Worm (Caenorhabditis elegans) whole organism, midembryonic: ENCODE results near the gene str-79.

Experiments used
- T22C8.4 ChIP-seq: fragments of 200-800 bp; sonication (Bioruptor generic); IDR thresholded peaks from 2 replicates; pipeline ENCODE4 v1.3.6; 2022; ENCODE audit warnings: missing genetic modification characterization, missing compliant biosample characterization
- cog-1 ChIP-seq: sonication (generic microtip); optimal IDR thresholded peaks from 2 replicates; lab custom pipeline; 2016; ENCODE audit warnings: missing genetic modification characterization, missing compliant biosample characterization
- flt-1 ChIP-seq: fragments of 200-800 bp; sonication (Bioruptor generic); IDR thresholded peaks from 2 replicates; pipeline ENCODE4 v1.3.6; 2022; ENCODE audit warnings: missing genetic modification characterization, missing compliant biosample characterization
- klf-2 ChIP-seq: fragments of 200-800 bp; sonication (Bioruptor generic); conservative IDR thresholded peaks from 2 replicates; pipeline ENCODE4 v1.3.6; 2022; ENCODE audit warnings: missing genetic modification reagents, missing genetic modification characterization, missing compliant biosample characterization
- med-1 ChIP-seq: sonication (generic microtip); optimal IDR thresholded peaks from 2 replicates; lab custom pipeline; 2017; ENCODE audit warnings: missing genetic modification characterization, mild to moderate bottlenecking, missing compliant biosample characterization, antibody characterized with exemption, missing genetic modification reagents; ENCODE audit not compliant: insufficient read depth
- ref-1 ChIP-seq: fragments of 200-800 bp; sonication (Bioruptor generic); conservative IDR thresholded peaks from 2 replicates; pipeline ENCODE4 v1.3.6; 2022; ENCODE audit warnings: missing genetic modification reagents, missing genetic modification characterization, missing compliant biosample characterization
- tab-1 ChIP-seq: fragments of 200-800 bp; sonication (Bioruptor generic); IDR thresholded peaks from 2 replicates; pipeline ENCODE4 v1.3.6; 2022; ENCODE audit warnings: missing genetic modification characterization, missing compliant biosample characterization
- ztf-23 ChIP-seq: fragments of 200-800 bp; sonication (Bioruptor generic); IDR thresholded peaks from 2 replicates; pipeline ENCODE4 v1.3.6; 2022; ENCODE audit warnings: missing genetic modification reagents, missing genetic modification characterization, missing compliant biosample characterization
- ztf-29 ChIP-seq: fragments of 200-800 bp; sonication (Bioruptor generic); IDR thresholded peaks from 2 replicates; pipeline ENCODE4 v1.3.6; 2022; ENCODE audit warnings: missing genetic modification reagents, missing genetic modification characterization, missing compliant biosample characterization

The str-79 gene

ce11 chrX:1964411-1964810 is 5.3 kb upstream of the str-79 start:
- TF ChIP-seq ztf-23 (GFP tag; lab: Robert Waterston, UW) (no peak), cog-1 (tag; lab: Kevin White, UChicago) (no peak), klf-2 (GFP tag; lab: Robert Waterston, UW) (no peak), ref-1 (GFP tag; lab: Robert Waterston, UW) (no peak), T22C8.4 (GFP tag; lab: Robert Waterston, UW) (no peak), ztf-29 (GFP tag; lab: Robert Waterston, UW) (no peak)

- TF ChIP-seq ztf-29 (GFP tag; lab: Robert Waterston, UW) (no peak), klf-2 (GFP tag; lab: Robert Waterston, UW) (no peak), flt-1 (GFP tag; lab: Robert Waterston, UW) (no peak), med-1 (GFP tag; lab: Kevin White, UChicago) (no peak), T22C8.4 (GFP tag; lab: Robert Waterston, UW) (no peak), tab-1 (no peak), ref-1 (GFP tag; lab: Robert Waterston, UW) (no peak), ztf-23 (GFP tag; lab: Robert Waterston, UW) (no peak), cog-1 (tag; lab: Kevin White, UChicago) (no peak)
Measured at ce11 chrX:1964828-1965227, 4.8 kb upstream of the str-79 start.

ce11 chrX:1971647-1972046 is 2.0 kb downstream of the str-79 start:
- 0 out of 2 replicates have a peak, but pooled peaks have one; percentile 20 for TF ChIP-seq ztf-23 (GFP tag; lab: Robert Waterston, UW)
- no peak for TF ChIP-seq flt-1 (GFP tag; lab: Robert Waterston, UW)

ce11 chrX:1972766-1973165 is 3.1 kb downstream of the str-79 start:
- TF ChIP-seq klf-2 (GFP tag; lab: Robert Waterston, UW) (no peak), cog-1 (tag; lab: Kevin White, UChicago) (no peak)

- TF ChIP-seq ref-1 (GFP tag; lab: Robert Waterston, UW) (no peak), cog-1 (tag; lab: Kevin White, UChicago) (no peak), med-1 (GFP tag; lab: Kevin White, UChicago) (no peak), ztf-29 (GFP tag; lab: Robert Waterston, UW) (no peak), flt-1 (GFP tag; lab: Robert Waterston, UW) (no peak), ztf-23 (GFP tag; lab: Robert Waterston, UW) (no peak), klf-2 (GFP tag; lab: Robert Waterston, UW) (no peak), tab-1 (no peak), T22C8.4 (GFP tag; lab: Robert Waterston, UW) (no peak)
Measured at ce11 chrX:1974699-1975098, 5.0 kb downstream of the str-79 start, which contains the start of gene F52D2.5. Gene F52D2.5 (minus strand): TSS chrX:1974799.

- no peak for TF ChIP-seq ztf-23 (GFP tag; lab: Robert Waterston, UW)
- no peak for TF ChIP-seq T22C8.4 (GFP tag; lab: Robert Waterston, UW)
- no peak for TF ChIP-seq med-1 (GFP tag; lab: Kevin White, UChicago)
- no peak for TF ChIP-seq klf-2 (GFP tag; lab: Robert Waterston, UW)
- TF ChIP-seq ref-1 (GFP tag; lab: Robert Waterston, UW) = no peak
- no peak for TF ChIP-seq ztf-29 (GFP tag; lab: Robert Waterston, UW)
- TF ChIP-seq cog-1 (tag; lab: Kevin White, UChicago) = no peak
- no peak for TF ChIP-seq tab-1
- TF ChIP-seq flt-1 (GFP tag; lab: Robert Waterston, UW) = no peak
Measured at ce11 chrX:1975692-1976091, 6.0 kb downstream of the str-79 start, which contains the start of gene F52D2.6. Gene F52D2.6 (plus strand): TSS chrX:1975992.

- TF ChIP-seq klf-2 (GFP tag; lab: Robert Waterston, UW) (no peak), T22C8.4 (GFP tag; lab: Robert Waterston, UW) (no peak), cog-1 (tag; lab: Kevin White, UChicago) (no peak), ref-1 (GFP tag; lab: Robert Waterston, UW) (no peak)
Measured at ce11 chrX:1977708-1978107, 8.0 kb downstream of the str-79 start, which contains the start of gene F52D2.12. Gene F52D2.12 (plus strand): TSS chrX:1978014.

ce11 chrX:1981654-1982053 is 12.0 kb downstream of the str-79 start:
- no peak for TF ChIP-seq ref-1 (GFP tag; lab: Robert Waterston, UW)
- no peak for TF ChIP-seq T22C8.4 (GFP tag; lab: Robert Waterston, UW)
- TF ChIP-seq cog-1 (tag; lab: Kevin White, UChicago) = no peak
- TF ChIP-seq ztf-23 (GFP tag; lab: Robert Waterston, UW) = no peak
- no peak for TF ChIP-seq med-1 (GFP tag; lab: Kevin White, UChicago)
- TF ChIP-seq tab-1 = no peak
- no peak for TF ChIP-seq ztf-29 (GFP tag; lab: Robert Waterston, UW)
- TF ChIP-seq klf-2 (GFP tag; lab: Robert Waterston, UW) = no peak
- TF ChIP-seq flt-1 (GFP tag; lab: Robert Waterston, UW) = no peak

ce11 chrX:1984831-1985230 is 15.2 kb downstream of the str-79 start:
- TF ChIP-seq flt-1 (GFP tag; lab: Robert Waterston, UW) (no peak), med-1 (GFP tag; lab: Kevin White, UChicago) (no peak), ztf-23 (GFP tag; lab: Robert Waterston, UW) (no peak), ztf-29 (GFP tag; lab: Robert Waterston, UW) (no peak), cog-1 (tag; lab: Kevin White, UChicago) (no peak), ref-1 (GFP tag; lab: Robert Waterston, UW) (no peak), tab-1 (no peak), klf-2 (GFP tag; lab: Robert Waterston, UW) (no peak), T22C8.4 (GFP tag; lab: Robert Waterston, UW) (no peak)

- no peak for TF ChIP-seq tab-1
- TF ChIP-seq med-1 (GFP tag; lab: Kevin White, UChicago) = no peak
- no peak for TF ChIP-seq cog-1 (tag; lab: Kevin White, UChicago)
- TF ChIP-seq ztf-23 (GFP tag; lab: Robert Waterston, UW) = no peak
- no peak for TF ChIP-seq flt-1 (GFP tag; lab: Robert Waterston, UW)
- no peak for TF ChIP-seq ztf-29 (GFP tag; lab: Robert Waterston, UW)
- TF ChIP-seq ref-1 (GFP tag; lab: Robert Waterston, UW) = no peak
- TF ChIP-seq T22C8.4 (GFP tag; lab: Robert Waterston, UW) = no peak
- TF ChIP-seq klf-2 (GFP tag; lab: Robert Waterston, UW) = no peak
Measured at ce11 chrX:1989576-1989975, 19.9 kb downstream of the str-79 start, which contains the start of gene meg-3. Gene meg-3 (minus strand): TSS chrX:1989607.
